Worm (Caenorhabditis elegans) whole organism, L2 larva: ENCODE results near the gene K02E11.3.

Experiments used
- R02D3.7 ChIP-seq: fragments of 150-350 bp; optimal IDR thresholded peaks from 2 replicates; lab custom pipeline; 2014; ENCODE audit warnings: missing biosample characterization, missing genetic modification characterization
- Y55F3AM.14 ChIP-seq: fragments of 200-800 bp; sonication (Bioruptor generic); optimal IDR thresholded peaks from 2 replicates; lab custom pipeline; 2018; ENCODE audit warnings: mild to moderate bottlenecking, missing genetic modification characterization, missing compliant biosample characterization
- ZK546.5 ChIP-seq: sonication (generic microtip); optimal IDR thresholded peaks from 2 replicates; lab custom pipeline; 2017; ENCODE audit warnings: missing biosample characterization, missing genetic modification characterization
- aly-2 ChIP-seq: fragments of 150-350 bp; optimal IDR thresholded peaks from 2 replicates; lab custom pipeline; 2014; ENCODE audit warnings: missing biosample characterization, missing genetic modification characterization
- ama-1 ChIP-seq: fragments of 150-350 bp; optimal IDR thresholded peaks from 2 replicates; lab custom pipeline; 2018; ENCODE audit warnings: inconsistent platforms
- blmp-1 ChIP-seq: sonication (generic microtip); optimal IDR thresholded peaks from 2 replicates; lab custom pipeline; 2017; ENCODE audit warnings: missing genetic modification characterization, mild to moderate bottlenecking, missing compliant biosample characterization, antibody characterized with exemption, moderate library complexity; ENCODE audit not compliant: insufficient read depth
- ceh-82 ChIP-seq: fragments of 150-350 bp; optimal IDR thresholded peaks from 2 replicates; lab custom pipeline; 2014; ENCODE audit warnings: missing biosample characterization, missing genetic modification characterization
- crh-2 ChIP-seq: sonication (generic microtip); optimal IDR thresholded peaks from 2 replicates; lab custom pipeline; 2017; ENCODE audit warnings: missing biosample characterization, missing genetic modification characterization
- dmd-4 ChIP-seq: sonication (generic microtip); optimal IDR thresholded peaks from 2 replicates; lab custom pipeline; 2017; ENCODE audit warnings: missing biosample characterization, missing genetic modification characterization
- egl-27 ChIP-seq: sonication (generic microtip); optimal IDR thresholded peaks from 3 replicates; lab custom pipeline; 2017; ENCODE audit warnings: missing biosample characterization, missing genetic modification reagents, missing genetic modification characterization
- elt-1 ChIP-seq: fragments of 150-350 bp; optimal IDR thresholded peaks from 2 replicates; lab custom pipeline; 2014; ENCODE audit warnings: missing biosample characterization, missing genetic modification characterization
- elt-3 ChIP-seq: sonication (generic microtip); optimal IDR thresholded peaks from 2 replicates; lab custom pipeline; 2017; ENCODE audit warnings: missing biosample characterization, missing genetic modification characterization
- fos-1 ChIP-seq: fragments of 150-350 bp; optimal IDR thresholded peaks from 2 replicates; lab custom pipeline; 2014; ENCODE audit warnings: missing biosample characterization, missing genetic modification characterization
- lin-39 ChIP-seq: fragments of 150-350 bp; optimal IDR thresholded peaks from 2 replicates; lab custom pipeline; 2014; ENCODE audit warnings: missing biosample characterization, missing genetic modification reagents, missing genetic modification characterization
- lsy-2 ChIP-seq, 2 experiments: fragments of 150-350 bp in 1 of 2; sonication (generic microtip) in 1 of 2; optimal IDR thresholded peaks; 2 replicates each; lab custom pipeline; 2014 to 2017; ENCODE audit warnings: missing biosample characterization in 2 of 2, missing genetic modification characterization in 2 of 2
- mab-5 ChIP-seq: fragments of 150-350 bp; optimal IDR thresholded peaks from 2 replicates; lab custom pipeline; 2014; ENCODE audit warnings: missing biosample characterization, missing genetic modification characterization
- mdl-1 ChIP-seq, 2 experiments: fragments of 150-350 bp in 1 of 2; sonication (generic microtip) in 1 of 2; optimal IDR thresholded peaks; 2 replicates each; lab custom pipeline; 2017; ENCODE audit warnings: missing biosample characterization in 2 of 2, missing genetic modification characterization in 2 of 2
- nhr-10 ChIP-seq: sonication (generic microtip); optimal IDR thresholded peaks from 2 replicates; lab custom pipeline; 2017; ENCODE audit warnings: missing biosample characterization, missing genetic modification characterization
- nhr-11 ChIP-seq: fragments of 150-350 bp; optimal IDR thresholded peaks from 2 replicates; lab custom pipeline; 2014; ENCODE audit warnings: missing biosample characterization, missing genetic modification characterization
- nhr-12 ChIP-seq: fragments of 150-350 bp; optimal IDR thresholded peaks from 2 replicates; lab custom pipeline; 2014; ENCODE audit warnings: missing biosample characterization, missing genetic modification characterization
- nhr-237 ChIP-seq: fragments of 150-350 bp; optimal IDR thresholded peaks from 2 replicates; lab custom pipeline; 2014; ENCODE audit warnings: missing biosample characterization, missing genetic modification characterization
- nhr-6 ChIP-seq: fragments of 150-350 bp; optimal IDR thresholded peaks from 2 replicates; lab custom pipeline; 2014; ENCODE audit warnings: missing biosample characterization, missing genetic modification characterization
- nhr-77 ChIP-seq: fragments of 150-350 bp; optimal IDR thresholded peaks from 2 replicates; lab custom pipeline; 2014; ENCODE audit warnings: missing biosample characterization, missing genetic modification characterization
- sem-4 ChIP-seq: fragments of 150-350 bp; optimal IDR thresholded peaks from 2 replicates; lab custom pipeline; 2014; ENCODE audit warnings: missing biosample characterization, missing genetic modification reagents, missing genetic modification characterization
- skn-1 ChIP-seq: sonication (generic microtip); optimal IDR thresholded peaks from 2 replicates; lab custom pipeline; 2017; ENCODE audit warnings: missing biosample characterization, missing genetic modification characterization
- sma-9 ChIP-seq, 2 experiments: fragments of 150-350 bp in 1 of 2; sonication (generic microtip) in 1 of 2; optimal IDR thresholded peaks; 2 replicates each; lab custom pipeline; 2014 to 2016; ENCODE audit warnings: missing genetic modification characterization in 2 of 2, mild to moderate bottlenecking in 1 of 2, missing biosample characterization in 1 of 2, missing compliant biosample characterization in 1 of 2, missing genetic modification reagents in 1 of 2, moderate library complexity in 1 of 2
- unc-62 ChIP-seq: fragments of 150-350 bp; optimal IDR thresholded peaks from 2 replicates; lab custom pipeline; 2014; ENCODE audit warnings: missing biosample characterization, missing genetic modification reagents, missing genetic modification characterization
- ztf-1 ChIP-seq: fragments of 200-800 bp; sonication (Bioruptor generic); conservative IDR thresholded peaks from 2 replicates; pipeline ENCODE4 v1.3.6; 2022; ENCODE audit warnings: missing genetic modification characterization, missing compliant biosample characterization
- ztf-4 ChIP-seq: fragments of 150-350 bp; optimal IDR thresholded peaks from 2 replicates; lab custom pipeline; 2014; ENCODE audit warnings: missing biosample characterization, missing genetic modification characterization

Gene K02E11.3

DNA sequence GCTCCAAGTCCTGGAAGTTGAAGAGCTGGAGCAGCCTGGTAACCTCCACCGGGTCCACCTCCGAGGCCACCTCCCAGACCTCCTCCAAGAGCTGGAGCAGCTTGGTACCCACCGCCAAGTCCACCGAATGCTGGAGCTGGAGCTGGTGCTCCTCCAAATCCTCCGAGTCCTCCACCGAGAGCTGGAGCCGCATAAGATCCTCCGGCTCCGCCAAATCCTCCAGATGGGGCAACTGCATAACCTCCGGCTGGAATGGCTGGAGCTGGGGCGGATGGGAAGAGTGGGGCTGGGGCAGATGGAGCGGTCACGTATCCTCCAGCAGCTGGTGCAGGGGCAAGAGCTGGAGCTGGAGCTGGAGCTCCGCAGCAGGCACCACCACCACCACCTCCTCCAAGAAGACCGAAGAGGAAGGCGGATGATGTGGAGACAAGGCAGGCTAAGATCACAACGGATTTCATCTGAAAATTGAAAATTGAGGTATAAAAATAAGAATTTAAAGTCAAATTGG is 5.9 kb downstream of the K02E11.3 start, which contains the start of gene K02E11.10:
Gene K02E11.10, minus strand, starts transcription at position 458 of the 508 bp plus-strand sequence.
- TF ChIP-seq nhr-10 (tag; lab: Kevin White, UChicago) (no peak), nhr-11 (no peak), ama-1 (lab: Kevin White, UChicago) (no peak), egl-27 (no peak), Y55F3AM.14 (GFP tag; lab: Kevin White, UChicago) (peak; percentile 2)

DNA sequence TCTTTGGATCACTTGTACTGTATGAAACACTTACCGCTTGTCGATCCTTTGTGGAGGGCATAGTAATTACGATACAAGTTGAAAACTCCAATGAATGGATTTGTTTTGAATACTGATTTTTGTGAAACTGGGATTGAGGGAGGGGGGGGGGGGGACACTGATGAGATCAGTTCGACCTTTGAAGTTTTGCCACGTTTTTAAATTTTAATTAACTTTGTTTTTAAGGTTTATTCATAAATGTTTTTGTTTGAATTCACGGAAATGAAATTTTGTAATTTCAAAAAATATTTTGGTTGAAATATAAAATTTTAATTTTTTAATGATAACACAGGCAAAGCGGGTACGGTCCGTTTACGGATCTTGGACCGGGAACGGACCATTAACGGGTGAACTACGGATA is 10.7 kb downstream of the K02E11.3 start, which contains the start of gene ent-3:
Gene ent-3, minus strand, starts transcription at position 101 of the 400 bp plus-strand sequence.
- no peak for TF ChIP-seq nhr-6 (tag; lab: Kevin White, UChicago)
- no peak for TF ChIP-seq lin-39
- TF ChIP-seq dmd-4 (tag; lab: Kevin White, UChicago) = no peak
- no peak for TF ChIP-seq ztf-4 (tag; lab: Kevin White, UChicago)
- TF ChIP-seq ztf-1 (GFP tag; lab: Robert Waterston, UW) = no peak
- TF ChIP-seq skn-1 (tag; lab: Kevin White, UChicago) = no peak
- TF ChIP-seq aly-2 (tag; lab: Kevin White, UChicago) = no peak
- no peak for TF ChIP-seq nhr-237

DNA sequence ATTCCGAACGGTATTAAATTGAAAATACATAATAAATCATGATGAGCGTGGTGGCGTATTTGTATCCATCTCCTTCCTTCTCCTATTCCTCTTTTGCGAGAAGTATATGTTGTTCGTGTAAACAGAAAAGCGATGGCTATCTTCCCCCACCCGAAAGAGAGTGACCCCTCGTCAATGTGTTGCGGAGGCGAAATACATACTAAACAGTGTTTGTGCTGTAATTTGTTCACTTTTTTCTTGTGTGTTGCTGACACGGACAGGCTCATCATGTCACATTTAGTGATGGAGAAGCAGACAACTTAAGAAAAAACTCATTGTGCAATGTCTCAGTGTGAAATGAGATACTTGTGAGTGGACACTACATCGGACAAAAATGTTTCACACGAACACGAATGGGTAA is 15.0 kb downstream of the K02E11.3 start:
- no peak for TF ChIP-seq R02D3.7 (tag; lab: Kevin White, UChicago)
- no peak for TF ChIP-seq ztf-4 (tag; lab: Kevin White, UChicago)
- TF ChIP-seq mdl-1 (tag; optimal IDR thresholded peaks at IDR 0.05; lab: Kevin White, UChicago) = no peak
- TF ChIP-seq sem-4 (tag; lab: Kevin White, UChicago) = no peak
- peak; percentile 4 for TF ChIP-seq fos-1
- no peak for TF ChIP-seq unc-62 (GFP tag; lab: Kevin White, UChicago)
- no peak for TF ChIP-seq aly-2 (tag; lab: Kevin White, UChicago)
- no peak for TF ChIP-seq nhr-12
- no peak for TF ChIP-seq nhr-10 (tag; lab: Kevin White, UChicago)
- TF ChIP-seq, all 48 proteins: peak for 1

DNA sequence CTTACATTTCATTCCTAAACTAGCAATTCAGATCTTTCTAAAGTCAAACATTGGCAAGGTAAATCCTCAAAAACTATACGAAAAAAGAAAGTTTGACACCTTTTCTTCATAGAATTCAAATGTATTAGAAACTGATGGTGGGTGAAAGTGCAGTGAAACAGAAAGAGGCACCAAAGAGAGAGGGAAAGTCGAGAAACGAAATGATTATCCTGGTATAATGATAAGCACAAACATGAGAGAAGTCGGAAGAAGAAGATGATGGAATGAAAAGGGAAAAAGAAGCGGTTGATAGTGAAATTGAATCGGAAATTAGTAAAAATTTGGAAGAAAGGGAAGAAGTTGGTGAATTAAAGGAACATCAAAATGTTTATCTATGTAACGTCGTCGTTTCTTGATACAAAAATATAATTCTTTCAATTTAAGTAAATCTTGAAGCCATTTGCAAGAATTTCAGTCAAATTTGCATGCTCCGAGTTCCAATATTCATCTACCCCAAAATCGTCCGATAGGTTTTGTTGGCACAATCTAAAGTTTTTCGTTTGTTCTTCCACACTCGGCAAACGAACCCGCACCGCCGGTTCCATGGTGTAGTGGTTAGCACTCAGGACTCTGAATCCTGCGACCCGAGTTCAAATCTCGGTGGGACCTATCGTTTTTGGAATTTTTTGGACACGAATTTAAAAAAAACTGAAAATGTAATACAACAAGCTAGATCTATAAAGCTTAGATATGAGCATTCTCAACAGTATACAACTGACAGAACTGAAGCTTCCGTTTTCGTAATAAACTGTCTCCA is 15.7 kb downstream of the K02E11.3 start:
- no peak for TF ChIP-seq egl-27
- TF ChIP-seq sma-9 (GFP tag; optimal IDR thresholded peaks at IDR 0.05; lab: Kevin White, UChicago) = no peak
- no peak for TF ChIP-seq sma-9 (tag; optimal IDR thresholded peaks at IDR 0.05; lab: Kevin White, UChicago)
- TF ChIP-seq blmp-1 (tag; lab: Kevin White, UChicago) = no peak
- TF ChIP-seq mab-5 (tag; lab: Kevin White, UChicago) = no peak
- no peak for TF ChIP-seq elt-3
- TF ChIP-seq R02D3.7 (tag; lab: Kevin White, UChicago) = no peak
- no peak for TF ChIP-seq fos-1
- TF ChIP-seq crh-2 (tag; lab: Kevin White, UChicago) = no peak
- no peak for TF ChIP-seq nhr-12
- TF ChIP-seq ceh-82 (tag; lab: Kevin White, UChicago) = no peak
- TF ChIP-seq ama-1 (lab: Kevin White, UChicago) = no peak
- TF ChIP-seq ztf-4 (tag; lab: Kevin White, UChicago) = no peak
- TF ChIP-seq lin-39 = no peak
- no peak for TF ChIP-seq nhr-77 (tag; lab: Kevin White, UChicago)

DNA sequence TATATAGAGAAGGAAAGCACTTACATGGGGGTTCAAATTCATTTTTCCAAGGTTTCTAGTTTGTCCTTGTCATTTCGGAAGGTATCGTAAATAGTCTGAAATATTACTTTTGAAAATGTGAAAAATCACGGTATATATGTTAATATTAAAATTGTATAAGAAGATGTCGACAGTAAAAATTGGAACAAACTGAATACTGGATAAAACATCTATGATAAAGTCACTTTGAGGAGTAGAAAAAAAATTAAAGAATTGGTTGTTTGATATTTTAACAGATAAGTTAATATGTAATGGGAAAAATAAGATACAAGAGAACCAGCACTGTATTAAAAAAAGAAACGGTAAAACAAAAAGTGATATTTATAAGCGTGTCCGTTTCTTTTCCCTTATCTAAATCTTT is 20.3 kb downstream of the K02E11.3 start, which contains the start of gene nep-21:
Gene nep-21, minus strand, starts transcription at position 101 of the 400 bp plus-strand sequence.
- no peak for TF ChIP-seq blmp-1 (tag; lab: Kevin White, UChicago)
- TF ChIP-seq ZK546.5 (tag; lab: Kevin White, UChicago) = no peak
- TF ChIP-seq Y55F3AM.14 (GFP tag; lab: Kevin White, UChicago) = no peak
- TF ChIP-seq lin-39 = no peak
- TF ChIP-seq elt-1 = no peak
- no peak for TF ChIP-seq elt-3
- TF ChIP-seq sma-9 (GFP tag; optimal IDR thresholded peaks at IDR 0.05; lab: Kevin White, UChicago) = no peak
- no peak for TF ChIP-seq sma-9 (tag; optimal IDR thresholded peaks at IDR 0.05; lab: Kevin White, UChicago)
- TF ChIP-seq lsy-2 (tag; optimal IDR thresholded peaks at IDR 0.05; lab: Kevin White, UChicago) = no peak
- TF ChIP-seq skn-1 (tag; lab: Kevin White, UChicago) = no peak
- no peak for TF ChIP-seq fos-1
- TF ChIP-seq nhr-11 = no peak
